Fruit fly (Drosophila melanogaster): ENCODE data around the gene CG16782.

The CG16782 gene

dm6 chrX:3427614-3427965, 32.5 kb downstream of the CG16782 start:
- TF ChIP-seq Fer2 (tag; optimal IDR thresholded peaks at IDR 0.05) (no peak), abd-A (tag; optimal IDR thresholded peaks at IDR 0.05) (no peak), Neu2 (GFP tag; optimal IDR thresholded peaks at IDR 0.05; ENCODE audit: borderline replicate concordance) (peak; percentile 57), dysf (GFP tag; IDR thresholded peaks at IDR 0.05) (peak; percentile 47; the same call in 1 of the 3 replicates), CG14014 (GFP tag; IDR thresholded peaks at IDR 0.05) (no peak; the same call in 1 of the 2 replicates), ERR (GFP tag; optimal IDR thresholded peaks at IDR 0.05) (peak; percentile 28), Atf-2 (GFP tag; optimal IDR thresholded peaks at IDR 0.05) (peak; percentile 79), Bgb (GFP tag; IDR thresholded peaks at IDR 0.05; ENCODE audit: partially characterized antibody) (no peak), Lhr (GFP tag; optimal IDR thresholded peaks at IDR 0.05) (peak; percentile 36), bcd (GFP tag; optimal IDR thresholded peaks at IDR 0.05) (peak; percentile 41), CG14667 (GFP tag; IDR thresholded peaks at IDR 0.05) (no peak), CG10147 (GFP tag; optimal IDR thresholded peaks at IDR 0.05) (no peak), Adf1 (GFP tag; IDR thresholded peaks at IDR 0.05) (no peak), chinmo (GFP tag; IDR thresholded peaks at IDR 0.05; ENCODE audit: partially characterized antibody) (no peak), Hand (GFP tag; optimal IDR thresholded peaks at IDR 0.05) (no peak), Abd-B (GFP tag; optimal IDR thresholded peaks at IDR 0.05) (peak; percentile 76), gro (GFP tag; optimal IDR thresholded peaks at IDR 0.05) (peak; percentile 53), CG8388 (GFP tag; optimal IDR thresholded peaks at IDR 0.05) (peak; percentile 57), Sry-δ (GFP tag; optimal IDR thresholded peaks at IDR 0.05) (peak; percentile 16), cg (GFP tag; optimal IDR thresholded peaks at IDR 0.05) (no peak), bigmax (GFP tag; optimal IDR thresholded peaks at IDR 0.05) (no peak), Doc2 (GFP tag; IDR thresholded peaks at IDR 0.05) (no peak), so (GFP tag; IDR thresholded peaks at IDR 0.05) (no peak), CG1647 (GFP tag; optimal IDR thresholded peaks at IDR 0.05) (no peak), Doc3 (GFP tag; IDR thresholded peaks at IDR 0.05; ENCODE audit: partially characterized antibody) (no peak), org-1 (GFP tag; optimal IDR thresholded peaks at IDR 0.05) (peak; percentile 79), HHEX (GFP tag; optimal IDR thresholded peaks at IDR 0.05) (peak; percentile 7), unc-4 (GFP tag; IDR thresholded peaks at IDR 0.05; ENCODE audit: partially characterized antibody) (no peak), kay (GFP tag; optimal IDR thresholded peaks at IDR 0.05) (peak; percentile 13), Dbx (GFP tag; IDR thresholded peaks at IDR 0.05) (0 out of 3 replicates have a peak, but pooled peaks have one; percentile 22), chif (GFP tag; optimal IDR thresholded peaks at IDR 0.05) (peak; percentile 85 to 91), jing (GFP tag; optimal IDR thresholded peaks at IDR 0.05) (peak; percentile 60), Dip3 (GFP tag; optimal IDR thresholded peaks at IDR 0.05) (peak; percentile 30), nom (GFP tag; optimal IDR thresholded peaks at IDR 0.05) (peak; percentile 74), CG10979 (tag; optimal IDR thresholded peaks at IDR 0.05) (peak; percentile 79), ap (GFP tag; IDR thresholded peaks at IDR 0.05) (no peak), CG10565 (GFP tag; optimal IDR thresholded peaks at IDR 0.05) (no peak), CG16815 (GFP tag; optimal IDR thresholded peaks at IDR 0.05) (peak; percentile 87), vnd (GFP tag; IDR thresholded peaks at IDR 0.05; ENCODE audit: partially characterized antibody) (no peak), CG10267 (tag; optimal IDR thresholded peaks at IDR 0.05) (peak; percentile 68), Ada2b (GFP tag; IDR thresholded peaks at IDR 0.05) (peak; percentile 51; the same call in 1 of the 2 replicates), CG43689 (GFP tag; IDR thresholded peaks at IDR 0.05) (no peak), NK7.1 (GFP tag; optimal IDR thresholded peaks at IDR 0.05) (peak; percentile 17), CG9437 (GFP tag; optimal IDR thresholded peaks at IDR 0.05) (peak; percentile 60), Rx (GFP tag; IDR thresholded peaks at IDR 0.05) (peak; percentile 8; the same call in 1 of the 2 replicates), CG7987 (GFP tag; optimal IDR thresholded peaks at IDR 0.05) (no peak), mam (GFP tag; optimal IDR thresholded peaks at IDR 0.05) (peak; percentile 61), Dfd (GFP tag; optimal IDR thresholded peaks at IDR 0.05) (no peak), sd (tag; optimal IDR thresholded peaks at IDR 0.05) (no peak), CG6272 (GFP tag; IDR thresholded peaks at IDR 0.05) (peak; percentile 54)
